Worm (Caenorhabditis elegans) whole organism, L4 larva: Measurements from ENCODE around the gene F52C12.2.

Experiments used
- F44E2.7 ChIP-seq: fragments of 200-800 bp; sonication (Bioruptor generic); IDR thresholded peaks from 2 replicates; pipeline ENCODE4 v2.1.2; 2022; ENCODE audit warnings: missing genetic modification characterization, missing compliant biosample characterization
- F49E8.2 ChIP-seq: sonication (generic microtip); optimal IDR thresholded peaks from 2 replicates; lab custom pipeline; 2016; ENCODE audit warnings: missing compliant biosample characterization, mild to moderate bottlenecking, missing genetic modification characterization, borderline replicate concordance
- T20F7.1 ChIP-seq: fragments of 200-800 bp; sonication (Bioruptor generic); optimal IDR thresholded peaks from 2 replicates; lab custom pipeline; 2018; ENCODE audit warnings: mild to moderate bottlenecking, missing genetic modification characterization, missing compliant biosample characterization
- Y105C5A.15 ChIP-seq: fragments of 200-800 bp; sonication (Bioruptor generic); IDR thresholded peaks from 2 replicates; pipeline ENCODE4 v1.3.6; 2022; ENCODE audit warnings: missing genetic modification characterization, missing compliant biosample characterization
- Y48G9A.11 ChIP-seq: fragments of 200-800 bp; sonication (Bioruptor generic); IDR thresholded peaks from 2 replicates; pipeline ENCODE4 v1.3.6; 2022; ENCODE audit warnings: missing genetic modification reagents, missing genetic modification characterization, missing compliant biosample characterization
- Y5F2A.4 ChIP-seq: fragments of 200-800 bp; sonication (Bioruptor generic); optimal IDR thresholded peaks from 2 replicates; lab custom pipeline; 2018; ENCODE audit warnings: mild to moderate bottlenecking, missing genetic modification characterization, missing compliant biosample characterization
- ZK337.2 ChIP-seq: fragments of 200-800 bp; sonication (Bioruptor generic); IDR thresholded peaks from 2 replicates; pipeline ENCODE4 v1.3.6; 2022; ENCODE audit warnings: missing genetic modification reagents, missing genetic modification characterization, missing compliant biosample characterization
- ZK546.5 ChIP-seq, 2 experiments: sonication (generic microtip); optimal IDR thresholded peaks; 2 replicates each; lab custom pipeline; 2017; ENCODE audit warnings: missing biosample characterization in 2 of 2, missing genetic modification characterization in 2 of 2
- aha-1 ChIP-seq: fragments of 150-350 bp; peaks from one replicate; lab custom pipeline; 2014; ENCODE audit warnings: missing biosample characterization, missing genetic modification characterization
- aly-2 ChIP-seq: sonication (generic microtip); optimal IDR thresholded peaks from 2 replicates; lab custom pipeline; 2018; ENCODE audit warnings: missing biosample characterization, missing genetic modification characterization
- attf-4 ChIP-seq: sonication (generic microtip); optimal IDR thresholded peaks from 3 replicates; lab custom pipeline; 2017; ENCODE audit warnings: missing biosample characterization, missing genetic modification characterization
- ceh-32 ChIP-seq: sonication (generic microtip); optimal IDR thresholded peaks from 2 replicates; lab custom pipeline; 2016; ENCODE audit warnings: mild to moderate bottlenecking, missing genetic modification characterization, missing compliant biosample characterization; ENCODE audit not compliant: poor library complexity
- ceh-44 ChIP-seq: fragments of 200-800 bp; sonication (Bioruptor generic); IDR thresholded peaks from 2 replicates; pipeline ENCODE4 v1.3.6; 2022; ENCODE audit warnings: missing genetic modification reagents, missing genetic modification characterization, missing compliant biosample characterization
- ctbp-1 ChIP-seq: fragments of 200-800 bp; sonication (Bioruptor generic); IDR thresholded peaks from 2 replicates; pipeline ENCODE4 v1.3.6; 2022; ENCODE audit warnings: missing genetic modification reagents, missing genetic modification characterization, missing compliant biosample characterization
- daf-12 ChIP-seq: fragments of 150-350 bp; optimal IDR thresholded peaks from 2 replicates; lab custom pipeline; 2014; ENCODE audit warnings: missing biosample characterization, missing genetic modification reagents, missing genetic modification characterization
- daf-16 ChIP-seq, 3 experiments: sonication (generic microtip); optimal IDR thresholded peaks; 2 replicates each; lab custom pipeline; 2016 to 2017; ENCODE audit warnings: missing genetic modification characterization in 3 of 3, missing genetic modification reagents in 3 of 3, mild to moderate bottlenecking in 2 of 3, missing compliant biosample characterization in 2 of 3, missing biosample characterization in 1 of 3, moderate library complexity in 1 of 3
- dmd-8 ChIP-seq: fragments of 200-800 bp; sonication (Bioruptor generic); IDR thresholded peaks from 2 replicates; pipeline ENCODE4 v1.3.6; 2022; ENCODE audit warnings: missing genetic modification characterization, missing compliant biosample characterization
- dmd-9 ChIP-seq: fragments of 200-800 bp; sonication (Bioruptor generic); IDR thresholded peaks from 2 replicates; pipeline ENCODE4 v1.3.6; 2022; ENCODE audit warnings: missing genetic modification reagents, missing genetic modification characterization, missing compliant biosample characterization
- dve-1 ChIP-seq: sonication (generic microtip); optimal IDR thresholded peaks from 2 replicates; lab custom pipeline; 2017; ENCODE audit warnings: antibody characterized with exemption, mild to moderate bottlenecking, missing genetic modification characterization, missing compliant biosample characterization; ENCODE audit not compliant: insufficient read depth
- egl-43 ChIP-seq: fragments of 200-800 bp; sonication (Bioruptor generic); IDR thresholded peaks from 2 replicates; pipeline ENCODE4 v1.3.6; 2022; ENCODE audit warnings: missing genetic modification reagents, missing genetic modification characterization, missing compliant biosample characterization
- fkh-10 ChIP-seq: fragments of 150-350 bp; optimal IDR thresholded peaks from 2 replicates; lab custom pipeline; 2014; ENCODE audit warnings: missing biosample characterization, missing genetic modification reagents, missing genetic modification characterization
- hlh-30 ChIP-seq: sonication (generic microtip); optimal IDR thresholded peaks from 2 replicates; lab custom pipeline; 2017; ENCODE audit warnings: antibody characterized with exemption, mild to moderate bottlenecking, missing genetic modification characterization, missing compliant biosample characterization; ENCODE audit not compliant: insufficient read depth
- hmg-1.1 ChIP-seq: fragments of 200-800 bp; sonication (Bioruptor generic); IDR thresholded peaks from 2 replicates; pipeline ENCODE4 v1.3.6; 2022; ENCODE audit warnings: missing genetic modification reagents, missing genetic modification characterization, missing compliant biosample characterization
- lim-7 ChIP-seq: fragments of 200-800 bp; sonication (Bioruptor generic); IDR thresholded peaks from 2 replicates; pipeline ENCODE4 v1.3.6; 2022; ENCODE audit warnings: missing genetic modification characterization, missing compliant biosample characterization
- lin-1 ChIP-seq: fragments of 200-800 bp; sonication (Bioruptor generic); IDR thresholded peaks from 2 replicates; pipeline ENCODE4 v1.3.6; 2022; ENCODE audit warnings: missing genetic modification reagents, missing genetic modification characterization, missing compliant biosample characterization
- lin-13 ChIP-seq: fragments of 150-350 bp; optimal IDR thresholded peaks from 2 replicates; lab custom pipeline; 2014; ENCODE audit warnings: missing biosample characterization, missing genetic modification reagents, missing genetic modification characterization
- lin-38 ChIP-seq: fragments of 200-800 bp; sonication (Bioruptor generic); IDR thresholded peaks from 2 replicates; pipeline ENCODE4 v1.3.6; 2022; ENCODE audit warnings: missing genetic modification reagents, missing genetic modification characterization, missing compliant biosample characterization
- lsy-2 ChIP-seq, 2 experiments: fragments of 150-350 bp in 1 of 2; sonication (generic microtip) in 1 of 2; optimal IDR thresholded peaks; 2 replicates each; lab custom pipeline; 2014 to 2017; ENCODE audit warnings: missing biosample characterization in 2 of 2, missing genetic modification characterization in 2 of 2
- madf-5 ChIP-seq, 2 experiments: fragments of 200-800 bp; sonication (Bioruptor generic); IDR thresholded peaks; 2 replicates each; pipeline ENCODE4 v1.3.6; 2022; ENCODE audit warnings: missing compliant biosample characterization in 2 of 2, missing genetic modification characterization in 2 of 2
- madf-9 ChIP-seq: fragments of 200-800 bp; sonication (Bioruptor generic); conservative IDR thresholded peaks from 2 replicates; pipeline ENCODE4 v1.3.6; 2022; ENCODE audit warnings: missing genetic modification reagents, missing genetic modification characterization, missing compliant biosample characterization
- nhr-10 ChIP-seq: fragments of 150-350 bp; optimal IDR thresholded peaks from 2 replicates; lab custom pipeline; 2014; ENCODE audit warnings: missing biosample characterization, missing genetic modification characterization
- nhr-102 ChIP-seq: sonication (generic microtip); optimal IDR thresholded peaks from 2 replicates; lab custom pipeline; 2016; ENCODE audit warnings: mild to moderate bottlenecking, missing genetic modification characterization, moderate library complexity, missing compliant biosample characterization
- nhr-42 ChIP-seq: fragments of 200-800 bp; sonication (Bioruptor generic); IDR thresholded peaks from 2 replicates; pipeline ENCODE4 v1.3.6; 2022; ENCODE audit warnings: missing genetic modification characterization, missing compliant biosample characterization
- nhr-48 ChIP-seq: sonication (generic microtip); optimal IDR thresholded peaks from 2 replicates; lab custom pipeline; 2016; ENCODE audit warnings: mild to moderate bottlenecking, missing genetic modification characterization, missing compliant biosample characterization
- rbr-2 ChIP-seq: sonication (generic microtip); optimal IDR thresholded peaks from 2 replicates; lab custom pipeline; 2016; ENCODE audit warnings: missing genotype, missing genetic modification characterization, missing compliant biosample characterization
- saeg-2 ChIP-seq: fragments of 200-800 bp; sonication (Bioruptor generic); IDR thresholded peaks from 2 replicates; pipeline ENCODE4 v1.3.6; 2022; ENCODE audit warnings: missing genetic modification reagents, missing genetic modification characterization, missing compliant biosample characterization
- sdz-12 ChIP-seq: fragments of 200-800 bp; sonication (Bioruptor generic); optimal IDR thresholded peaks from 2 replicates; lab custom pipeline; 2018; ENCODE audit warnings: mild to moderate bottlenecking, missing genetic modification characterization, missing compliant biosample characterization
- set-16 ChIP-seq: fragments of 200-800 bp; sonication (Bioruptor generic); IDR thresholded peaks from 2 replicates; pipeline ENCODE4 v1.3.6; 2022; ENCODE audit warnings: missing genetic modification reagents, missing genetic modification characterization, missing compliant biosample characterization
- unc-39 ChIP-seq: sonication (generic microtip); optimal IDR thresholded peaks from 2 replicates; lab custom pipeline; 2017; ENCODE audit warnings: missing biosample characterization, missing genetic modification characterization
- zfp-2 ChIP-seq: sonication (generic microtip); optimal IDR thresholded peaks from 2 replicates; lab custom pipeline; 2016; ENCODE audit warnings: mild to moderate bottlenecking, missing genetic modification characterization, missing compliant biosample characterization
- ztf-11 ChIP-seq: fragments of 150-350 bp; optimal IDR thresholded peaks from 2 replicates; lab custom pipeline; 2014; ENCODE audit warnings: missing biosample characterization, missing genetic modification characterization

F52C12.2 gene

DNA sequence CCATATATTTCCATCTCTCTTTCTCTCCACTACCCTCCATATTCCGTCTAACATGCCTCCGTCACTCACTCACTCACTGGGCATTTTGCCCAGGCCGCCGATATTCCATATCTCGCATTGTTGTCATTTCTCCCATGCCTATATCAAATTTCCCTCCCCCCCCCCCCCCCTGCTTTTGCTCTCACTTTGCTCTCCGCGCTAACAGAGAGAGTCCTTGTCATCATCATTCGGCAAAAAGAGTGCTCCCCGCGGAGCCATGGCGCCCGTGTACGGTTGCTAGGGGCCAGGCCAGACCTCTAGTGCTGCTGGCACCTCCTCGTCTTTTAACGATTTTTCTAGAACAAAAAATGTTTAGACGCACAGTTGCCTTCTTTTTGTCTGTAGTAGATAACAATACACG, 48.1 kb upstream of the F52C12.2 start:
- TF ChIP-seq lim-7 (GFP tag; lab: Robert Waterston, UW) (0 out of 2 replicates have a peak, but pooled peaks have one; percentile 32), Y48G9A.11 (GFP tag; lab: Robert Waterston, UW) (0 out of 2 replicates have a peak, but pooled peaks have one; percentile 20), F49E8.2 (tag; lab: Kevin White, UChicago) (no peak), madf-5 (GFP tag; IDR thresholded peaks at IDR 0.05; lab: Robert Waterston, UW) (no peak), zfp-2 (tag; lab: Kevin White, UChicago) (no peak), ctbp-1 (GFP tag; lab: Robert Waterston, UW) (no peak), ceh-32 (tag; lab: Kevin White, UChicago) (no peak), sdz-12 (GFP tag; lab: Kevin White, UChicago) (no peak), ceh-44 (no peak), set-16 (GFP tag; lab: Robert Waterston, UW) (peak; percentile 71), unc-39 (tag; lab: Kevin White, UChicago) (no peak)
- TF ChIP-seq, all 104 proteins: peak for 3

DNA sequence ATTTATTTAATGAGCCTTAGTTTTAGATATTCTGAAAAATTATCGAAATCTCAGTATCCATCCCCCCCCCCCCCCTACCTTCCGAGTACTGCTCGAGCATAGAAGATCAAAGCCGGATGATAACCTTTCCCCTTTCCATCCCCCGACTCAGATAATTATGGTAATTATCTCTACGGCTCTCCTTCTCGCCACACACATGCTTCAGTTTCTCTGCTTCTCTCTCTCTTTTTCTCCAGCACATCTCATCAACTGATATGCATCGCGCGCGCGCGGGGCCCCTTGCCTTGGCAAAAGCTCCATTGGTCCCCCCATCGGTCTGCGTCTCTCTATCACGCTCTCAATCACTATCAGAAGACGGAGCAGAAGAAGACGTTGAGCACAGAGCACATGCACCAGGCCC, 46.7 kb upstream of the F52C12.2 start:
- TF ChIP-seq madf-9 (GFP tag; lab: Robert Waterston, UW) = no peak
- TF ChIP-seq zfp-2 (tag; lab: Kevin White, UChicago) = no peak
- TF ChIP-seq nhr-42 (GFP tag; lab: Robert Waterston, UW) = no peak
- TF ChIP-seq saeg-2 = no peak
- peak; percentile 12 for TF ChIP-seq rbr-2 (tag; lab: Kevin White, UChicago)
- peak; percentile 78 for TF ChIP-seq set-16 (GFP tag; lab: Robert Waterston, UW)
- no peak for TF ChIP-seq nhr-10 (tag; lab: Kevin White, UChicago)
- peak; percentile 38; the same call in 1 of the 2 replicates for TF ChIP-seq hmg-1.1
- no peak for TF ChIP-seq lin-38 (GFP tag; lab: Robert Waterston, UW)
- no peak for TF ChIP-seq lin-1 (GFP tag; lab: Robert Waterston, UW)
- TF ChIP-seq ZK546.5 (tag; optimal IDR thresholded peaks at IDR 0.05; lab: Kevin White, UChicago) = no peak
- TF ChIP-seq ZK337.2 = no peak
- no peak for TF ChIP-seq T20F7.1 (GFP tag; lab: Kevin White, UChicago)
- TF ChIP-seq fkh-10 (GFP tag; lab: Kevin White, UChicago) = no peak
- TF ChIP-seq aha-1 (tag; lab: Kevin White, UChicago) = peak; percentile 81
- peak; percentile 80 for TF ChIP-seq hlh-30 (tag; lab: Kevin White, UChicago)
- TF ChIP-seq egl-43 (GFP tag; lab: Robert Waterston, UW) = peak; percentile 12; the same call in 1 of the 2 replicates
- no peak for TF ChIP-seq Y105C5A.15 (GFP tag; lab: Robert Waterston, UW)
- TF ChIP-seq dve-1 (tag; lab: Kevin White, UChicago) = no peak
- TF ChIP-seq F44E2.7 (GFP tag; lab: Robert Waterston, UW) = no peak
- TF ChIP-seq lsy-2 (tag; optimal IDR thresholded peaks at IDR 0.05; lab: Kevin White, UChicago) = peak in 1 of 2 experiments; percentile 1
- TF ChIP-seq ztf-11 (tag; lab: Kevin White, UChicago) = no peak
- TF ChIP-seq Y5F2A.4 = no peak

DNA sequence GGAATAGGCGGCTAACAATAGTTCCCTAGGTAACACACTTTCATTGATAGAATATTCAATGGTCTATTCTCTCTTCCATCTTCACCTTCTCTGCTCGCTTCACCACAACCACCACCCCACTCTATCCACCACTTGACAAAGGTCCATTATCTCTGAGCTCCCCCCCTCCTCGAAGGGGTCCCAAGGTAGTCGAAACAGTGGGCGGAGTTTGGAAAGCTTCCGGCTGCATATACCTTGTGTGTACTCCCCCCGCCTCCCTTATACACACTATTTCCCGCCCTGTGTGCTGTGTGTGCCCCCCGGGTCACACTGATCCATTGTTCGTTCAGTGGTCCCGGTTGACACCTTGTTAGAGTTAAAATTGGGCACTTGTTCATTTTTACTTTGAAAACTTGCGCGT, 44.9 kb upstream of the F52C12.2 start:
- no peak for TF ChIP-seq daf-12
- no peak for TF ChIP-seq saeg-2
- TF ChIP-seq aha-1 (tag; lab: Kevin White, UChicago) = peak; percentile 63
- no peak for TF ChIP-seq nhr-48 (tag; lab: Kevin White, UChicago)
- no peak for TF ChIP-seq dmd-9 (GFP tag; lab: Robert Waterston, UW)
- no peak for TF ChIP-seq lin-13 (GFP tag; lab: Kevin White, UChicago)
- TF ChIP-seq aly-2 (tag; lab: Kevin White, UChicago) = no peak
- 0 out of 2 replicates have a peak, but pooled peaks have one; percentile 22 for TF ChIP-seq dmd-8 (GFP tag; lab: Robert Waterston, UW)
- no peak for TF ChIP-seq rbr-2 (tag; lab: Kevin White, UChicago)
- no peak for TF ChIP-seq nhr-102 (tag; lab: Kevin White, UChicago)
- no peak for TF ChIP-seq daf-16 (GFP tag; optimal IDR thresholded peaks at IDR 0.05; lab: Kevin White, UChicago)
- no peak for TF ChIP-seq daf-16 (tag; optimal IDR thresholded peaks at IDR 0.05; lab: Kevin White, UChicago)
- TF ChIP-seq attf-4 = no peak
